Fruit fly (Drosophila melanogaster) whole organism, embryonic: ENCODE results near the gene sage.

ENCODE experiments used
- Antp ChIP-seq: fragments of 200-800 bp; sonication (Bioruptor generic); optimal IDR thresholded peaks from 3 replicates; lab custom pipeline; 2016; ENCODE audit warnings: missing biosample characterization, missing genetic modification characterization
- CG13123 ChIP-seq: fragments of 200-800 bp; sonication (Bioruptor generic); optimal IDR thresholded peaks from 2 replicates; lab custom pipeline; 2016; ENCODE audit warnings: missing biosample characterization, missing genetic modification characterization
- CG13296 ChIP-seq: fragments of 200-800 bp; sonication (Bioruptor generic); optimal IDR thresholded peaks from 3 replicates; lab custom pipeline; 2018; ENCODE audit warnings: missing biosample characterization, mild to moderate bottlenecking, missing genetic modification characterization
- CG16813 ChIP-seq: fragments of 200-800 bp; sonication (Bioruptor generic); IDR thresholded peaks from 3 replicates; pipeline ENCODE4 v1.3.6; 2022; ENCODE audit warnings: missing biosample characterization, missing genetic modification characterization; ENCODE audit not compliant: partially characterized antibody
- CG17612 ChIP-seq: fragments of 200-800 bp; sonication (Bioruptor generic); IDR thresholded peaks from 2 replicates; pipeline ENCODE4 v1.3.6; 2022; ENCODE audit warnings: missing biosample characterization, missing genetic modification characterization
- CG1792 ChIP-seq: fragments of 200-800 bp; sonication (Bioruptor generic); optimal IDR thresholded peaks from 2 replicates; lab custom pipeline; 2016; ENCODE audit warnings: missing biosample characterization, missing genetic modification characterization
- CG18599 ChIP-seq: fragments of 200-800 bp; sonication (Bioruptor generic); optimal IDR thresholded peaks from 3 replicates; lab custom pipeline; 2017; ENCODE audit warnings: missing biosample characterization, missing genetic modification characterization, mild to moderate bottlenecking, moderate library complexity, missing genetic modification reagents
- CG3065 ChIP-seq: fragments of 200-800 bp; sonication (Bioruptor generic); optimal IDR thresholded peaks from 2 replicates; lab custom pipeline; 2016; ENCODE audit warnings: missing biosample characterization, missing genetic modification characterization
- CG4328 ChIP-seq: fragments of 200-800 bp; sonication (Bioruptor generic); optimal IDR thresholded peaks from 3 replicates; lab custom pipeline; 2017; ENCODE audit warnings: missing biosample characterization, missing genetic modification reagents, missing genetic modification characterization
- CG4424 ChIP-seq: fragments of 200-800 bp; sonication (Bioruptor generic); optimal IDR thresholded peaks from 3 replicates; lab custom pipeline; 2016; ENCODE audit warnings: missing biosample characterization, missing genetic modification characterization
- CG5180 ChIP-seq: fragments of 200-800 bp; sonication (Bioruptor generic); optimal IDR thresholded peaks from 3 replicates; lab custom pipeline; 2017; ENCODE audit warnings: missing biosample characterization, missing genetic modification characterization, mild to moderate bottlenecking, moderate library complexity, missing genetic modification reagents
- CG5953 ChIP-seq: fragments of 200-800 bp; sonication (Bioruptor generic); IDR thresholded peaks from 2 replicates; pipeline ENCODE4 v1.3.6; 2022; ENCODE audit warnings: missing biosample characterization, missing genetic modification characterization
- CG6654 ChIP-seq: fragments of 200-800 bp; sonication (Bioruptor generic); optimal IDR thresholded peaks from 2 replicates; lab custom pipeline; 2017; ENCODE audit warnings: missing biosample characterization, mild to moderate bottlenecking, missing genetic modification characterization
- CG7372 ChIP-seq: fragments of 200-800 bp; sonication (Bioruptor generic); IDR thresholded peaks from 2 replicates; pipeline ENCODE4 v1.3.6; 2022; ENCODE audit warnings: missing biosample characterization, missing genetic modification characterization
- CG7745 ChIP-seq: fragments of 200-800 bp; sonication (Bioruptor generic); optimal IDR thresholded peaks from 2 replicates; lab custom pipeline; 2018; ENCODE audit warnings: missing biosample characterization, mild to moderate bottlenecking, missing genetic modification characterization, moderate library complexity
- CG8290 ChIP-seq, 3 experiments: fragments of 200-800 bp; sonication (Bioruptor generic); optimal IDR thresholded peaks; 2 replicates each; lab custom pipeline; 2016 to 2019; ENCODE audit warnings: missing biosample characterization in 3 of 3, missing genetic modification characterization in 3 of 3, mild to moderate bottlenecking in 2 of 3, moderate library complexity in 1 of 3
- CG9609 ChIP-seq: fragments of 200-800 bp; sonication (Bioruptor generic); optimal IDR thresholded peaks from 3 replicates; lab custom pipeline; 2016; ENCODE audit warnings: missing biosample characterization, missing genetic modification characterization
- CG9932 ChIP-seq: fragments of 200-800 bp; sonication (Bioruptor generic); IDR thresholded peaks from 2 replicates; pipeline ENCODE4 v1.3.6; 2022; ENCODE audit warnings: missing biosample characterization, missing genetic modification characterization
- Doc3 ChIP-seq: fragments of 200-800 bp; sonication (Bioruptor generic); IDR thresholded peaks from 3 replicates; pipeline ENCODE4 v1.3.6; 2022; ENCODE audit warnings: missing biosample characterization, missing genetic modification characterization; ENCODE audit not compliant: partially characterized antibody
- Dp ChIP-seq: fragments of 200-800 bp; sonication (Bioruptor generic); optimal IDR thresholded peaks from 2 replicates; lab custom pipeline; 2018; ENCODE audit warnings: missing biosample characterization, mild to moderate bottlenecking, missing genetic modification characterization, moderate library complexity
- H15 ChIP-seq: fragments of 200-800 bp; sonication (Bioruptor generic); IDR thresholded peaks from 3 replicates; pipeline ENCODE4 v1.3.6; 2022; ENCODE audit warnings: missing biosample characterization, missing genetic modification characterization
- Jarid2 ChIP-seq: fragments of 200-800 bp; sonication (Bioruptor generic); optimal IDR thresholded peaks from 3 replicates; lab custom pipeline; 2017; ENCODE audit warnings: mild to moderate bottlenecking, missing biosample characterization, missing genetic modification reagents, missing genetic modification characterization
- Lhr ChIP-seq: fragments of 200-800 bp; sonication (Bioruptor generic); optimal IDR thresholded peaks from 3 replicates; lab custom pipeline; 2017; ENCODE audit warnings: mild to moderate bottlenecking, missing biosample characterization, missing genetic modification reagents, missing genetic modification characterization
- Mrtf ChIP-seq: fragments of 200-800 bp; sonication (Bioruptor generic); IDR thresholded peaks from 3 replicates; pipeline ENCODE4 v1.3.6; 2022; ENCODE audit warnings: missing biosample characterization, missing genetic modification characterization
- Oli ChIP-seq: fragments of 200-800 bp; sonication (Bioruptor generic); optimal IDR thresholded peaks from 2 replicates; lab custom pipeline; 2018; ENCODE audit warnings: missing biosample characterization, mild to moderate bottlenecking, missing genetic modification characterization, moderate library complexity
- Opbp ChIP-seq: fragments of 200-800 bp; sonication (Bioruptor generic); IDR thresholded peaks from 3 replicates; pipeline ENCODE4 v1.3.6; 2022; ENCODE audit warnings: missing biosample characterization, missing genetic modification characterization; ENCODE audit not compliant: partially characterized antibody
- PHDP ChIP-seq: fragments of 200-800 bp; sonication (Bioruptor generic); optimal IDR thresholded peaks from 3 replicates; lab custom pipeline; 2018; ENCODE audit warnings: missing biosample characterization, mild to moderate bottlenecking, missing genetic modification characterization, moderate library complexity
- Poxn ChIP-seq: fragments of 200-800 bp; sonication (Bioruptor generic); IDR thresholded peaks from 2 replicates; pipeline ENCODE4 v1.3.6; 2022; ENCODE audit warnings: missing biosample characterization, missing genetic modification characterization
- amos ChIP-seq: fragments of 200-800 bp; sonication (Bioruptor generic); IDR thresholded peaks from 2 replicates; pipeline ENCODE4 v1.3.6; 2022; ENCODE audit warnings: missing biosample characterization, missing genetic modification characterization; ENCODE audit not compliant: partially characterized antibody
- ash1 ChIP-seq: fragments of 200-800 bp; sonication (Bioruptor generic); optimal IDR thresholded peaks from 2 replicates; lab custom pipeline; 2018; ENCODE audit warnings: missing biosample characterization, mild to moderate bottlenecking, missing genetic modification characterization
- ato ChIP-seq: fragments of 200-800 bp; sonication (Bioruptor generic); IDR thresholded peaks from 2 replicates; pipeline ENCODE4 v1.3.6; 2022; ENCODE audit warnings: missing biosample characterization, missing genetic modification characterization; ENCODE audit not compliant: partially characterized antibody
- caup ChIP-seq: fragments of 200-800 bp; sonication (Bioruptor generic); optimal IDR thresholded peaks from 3 replicates; lab custom pipeline; 2017; ENCODE audit warnings: missing biosample characterization, mild to moderate bottlenecking, missing genetic modification characterization, moderate library complexity; ENCODE audit not compliant: severe bottlenecking
- dati ChIP-seq: fragments of 200-800 bp; sonication (Bioruptor generic); IDR thresholded peaks from 2 replicates; pipeline ENCODE4 v1.3.6; 2022; ENCODE audit warnings: missing biosample characterization, missing genetic modification characterization
- dpn ChIP-seq, 2 experiments: fragments of 200-800 bp; sonication (Bioruptor generic); optimal IDR thresholded peaks; 3 replicates each; lab custom pipeline; 2016; ENCODE audit warnings: missing biosample characterization in 2 of 2, missing genetic modification characterization in 2 of 2
- dysf ChIP-seq: fragments of 200-800 bp; sonication (Bioruptor generic); IDR thresholded peaks from 3 replicates; pipeline ENCODE4 v1.3.6; 2022; ENCODE audit warnings: missing biosample characterization, missing genetic modification characterization
- grn ChIP-seq: fragments of 200-800 bp; sonication (Bioruptor generic); optimal IDR thresholded peaks from 3 replicates; lab custom pipeline; 2017; ENCODE audit warnings: missing biosample characterization, missing genetic modification characterization
- gt ChIP-seq: fragments of 200-800 bp; sonication (Bioruptor generic); IDR thresholded peaks from 2 replicates; pipeline ENCODE4 v1.3.6; 2022; ENCODE audit warnings: missing biosample characterization, missing genetic modification characterization
- jigr1 ChIP-seq: fragments of 200-800 bp; sonication (Bioruptor generic); IDR thresholded peaks from 3 replicates; pipeline ENCODE4 v1.3.6; 2022; ENCODE audit warnings: missing biosample characterization, missing genetic modification characterization
- jing ChIP-seq: fragments of 200-800 bp; sonication (Bioruptor generic); optimal IDR thresholded peaks from 2 replicates; lab custom pipeline; 2018; ENCODE audit warnings: missing biosample characterization, mild to moderate bottlenecking, missing genetic modification characterization
- nmo ChIP-seq: fragments of 200-800 bp; sonication (Bioruptor generic); optimal IDR thresholded peaks from 2 replicates; lab custom pipeline; 2018; ENCODE audit warnings: missing biosample characterization, mild to moderate bottlenecking, missing genetic modification characterization, moderate library complexity
- phol ChIP-seq: fragments of 200-800 bp; sonication (Bioruptor generic); optimal IDR thresholded peaks from 3 replicates; lab custom pipeline; 2018; ENCODE audit warnings: missing biosample characterization, mild to moderate bottlenecking, missing genetic modification characterization, moderate library complexity
- repo ChIP-seq: fragments of 200-800 bp; sonication (Bioruptor generic); optimal IDR thresholded peaks from 2 replicates; lab custom pipeline; 2016; ENCODE audit warnings: missing biosample characterization, missing genetic modification characterization
- sd ChIP-seq: fragments of 200-800 bp; sonication (Bioruptor generic); optimal IDR thresholded peaks from 3 replicates; lab custom pipeline; 2018; ENCODE audit warnings: missing biosample characterization, mild to moderate bottlenecking, missing genetic modification characterization, moderate library complexity
- seq ChIP-seq: fragments of 200-800 bp; sonication (Bioruptor generic); IDR thresholded peaks from 2 replicates; pipeline ENCODE4 v1.3.6; 2022; ENCODE audit warnings: missing biosample characterization, missing genetic modification characterization
- tio ChIP-seq: fragments of 200-800 bp; sonication (Bioruptor generic); optimal IDR thresholded peaks from 2 replicates; lab custom pipeline; 2017; ENCODE audit warnings: missing biosample characterization, missing genetic modification characterization, inconsistent platforms
- trem ChIP-seq: fragments of 200-800 bp; optimal IDR thresholded peaks from 3 replicates; lab custom pipeline; 2019; ENCODE audit warnings: missing biosample characterization, mild to moderate bottlenecking, missing genetic modification characterization, moderate library complexity
- ttk ChIP-seq: fragments of 200-800 bp; sonication (Bioruptor generic); IDR thresholded peaks from 2 replicates; pipeline ENCODE4 v2.1.2; 2022; ENCODE audit warnings: missing biosample characterization, missing genetic modification characterization
- twi ChIP-seq: fragments of 200-800 bp; optimal IDR thresholded peaks from 2 replicates; lab custom pipeline; 2019; ENCODE audit warnings: missing biosample characterization, mild to moderate bottlenecking, missing genetic modification characterization, moderate library complexity

Gene sage

dm6 chr3R:9245576-9246200 is 18.3 kb downstream of the sage start, which contains the start of gene Vps15 (continued):
- TF ChIP-seq ato (no peak; the same call in 1 of the 2 replicates), seq (GFP tag; lab: Robert Waterston, UW) (no peak), sd (tag; lab: Kevin White, UChicago) (peak; percentile 58), dati (GFP tag; lab: Robert Waterston, UW) (no peak), CG16813 (GFP tag; lab: Robert Waterston, UW) (peak; percentile 82), jigr1 (GFP tag; lab: Robert Waterston, UW) (no peak), Opbp (peak; percentile 50; the same call in 1 of the 3 replicates), amos (GFP tag; lab: Robert Waterston, UW) (peak; percentile 74; the same call in 1 of the 2 replicates), twi (tag; lab: Kevin White, UChicago) (peak; percentile 64), CG9932 (peak; percentile 79), caup (GFP tag; lab: Kevin White, UChicago) (peak; percentile 52), CG7745 (tag; lab: Kevin White, UChicago) (no peak), H15 (peak; percentile 57; the same call in 2 of the 3 replicates), gt (no peak), CG1792 (GFP tag; lab: Kevin White, UChicago) (peak; percentile 49), CG5953 (GFP tag; lab: Robert Waterston, UW) (0 out of 2 replicates have a peak, but pooled peaks have one; percentile 6), CG9609 (GFP tag; lab: Kevin White, UChicago) (peak; percentile 50), phol (tag; lab: Kevin White, UChicago) (peak; percentile 89), Jarid2 (GFP tag; lab: Kevin White, UChicago) (no peak), CG6654 (GFP tag; lab: Kevin White, UChicago) (no peak), grn (GFP tag; lab: Kevin White, UChicago) (no peak), trem (tag; lab: Kevin White, UChicago) (peak; percentile 92), CG13296 (GFP tag; lab: Kevin White, UChicago) (peak; percentile 81), CG7372 (peak; percentile 61), jing (GFP tag; lab: Kevin White, UChicago) (peak; percentile 21), Antp (GFP tag; lab: Kevin White, UChicago) (peak; percentile 56), Mrtf (GFP tag; lab: Robert Waterston, UW) (peak; percentile 33; the same call in 1 of the 3 replicates), CG4328 (GFP tag; lab: Kevin White, UChicago) (peak; percentile 2), ttk (GFP tag; lab: Robert Waterston, UW) (peak; percentile 67; the same call in 1 of the 2 replicates), CG3065 (GFP tag; lab: Kevin White, UChicago) (peak; percentile 54), Dp (peak; percentile 91), ash1 (no peak), nmo (peak; percentile 86), Lhr (GFP tag; lab: Kevin White, UChicago) (peak; percentile 19), PHDP (tag; lab: Kevin White, UChicago) (peak; percentile 89), CG13123 (GFP tag; lab: Kevin White, UChicago) (peak; percentile 58), repo (peak; percentile 12), CG4424 (GFP tag; lab: Kevin White, UChicago) (peak; percentile 77), tio (GFP tag; lab: Kevin White, UChicago) (no peak), CG17612 (GFP tag; lab: Robert Waterston, UW) (no peak), CG18599 (GFP tag; lab: Kevin White, UChicago) (peak; percentile 83), dpn (GFP tag; optimal IDR thresholded peaks at IDR 0.05; lab: Kevin White, UChicago) (peak; percentile 50 to 72), CG8290 (GFP tag; optimal IDR thresholded peaks at IDR 0.05; lab: Kevin White, UChicago) (peak; percentile 59), CG8290 (tag; optimal IDR thresholded peaks at IDR 0.05; lab: Kevin White, UChicago) (no peak), Poxn (no peak), dysf (GFP tag; lab: Robert Waterston, UW) (peak; percentile 72), CG5180 (peak; percentile 61), Oli (peak; percentile 54), Doc3 (peak; percentile 93)
